Worm (Caenorhabditis elegans) whole organism, early embryonic: ENCODE measurements around the gene sma-10.

Experiments used
- B0310.2 ChIP-seq: sonication (generic microtip); optimal IDR thresholded peaks from 2 replicates; lab custom pipeline; 2016; ENCODE audit warnings: mild to moderate bottlenecking, missing genetic modification characterization, missing compliant biosample characterization
- F13C5.2 ChIP-seq: sonication (generic microtip); optimal IDR thresholded peaks from 2 replicates; lab custom pipeline; 2017; ENCODE audit warnings: mild to moderate bottlenecking, missing genetic modification characterization, inconsistent platforms, missing compliant biosample characterization
- aly-1 ChIP-seq: sonication (generic microtip); optimal IDR thresholded peaks from 2 replicates; lab custom pipeline; 2016; ENCODE audit warnings: missing genetic modification characterization, missing compliant biosample characterization
- ama-1 ChIP-seq: fragments of 150-350 bp; optimal IDR thresholded peaks from 2 replicates; lab custom pipeline; 2014
- ceh-13 ChIP-seq: fragments of 200-800 bp; sonication (Bioruptor generic); optimal IDR thresholded peaks from 2 replicates; lab custom pipeline; 2018; ENCODE audit warnings: mild to moderate bottlenecking, missing genetic modification characterization, missing compliant biosample characterization
- ceh-36 ChIP-seq: sonication (generic microtip); optimal IDR thresholded peaks from 2 replicates; lab custom pipeline; 2016; ENCODE audit warnings: missing genetic modification characterization, inconsistent platforms, missing compliant biosample characterization
- ets-7 ChIP-seq: sonication (generic microtip); optimal IDR thresholded peaks from 2 replicates; lab custom pipeline; 2016; ENCODE audit warnings: missing genotype, missing genetic modification characterization, missing compliant biosample characterization
- flt-1 ChIP-seq: fragments of 200-800 bp; sonication (Bioruptor generic); IDR thresholded peaks from 2 replicates; pipeline ENCODE4 v1.3.6; 2022; ENCODE audit warnings: missing genetic modification characterization, missing compliant biosample characterization
- hmbx-1 ChIP-seq: sonication (generic microtip); optimal IDR thresholded peaks from 2 replicates; lab custom pipeline; 2016; ENCODE audit warnings: mild to moderate bottlenecking, missing genetic modification characterization, missing compliant biosample characterization
- hmg-4 ChIP-seq: fragments of 200-800 bp; sonication (Bioruptor generic); optimal IDR thresholded peaks from 2 replicates; lab custom pipeline; 2018; ENCODE audit warnings: mild to moderate bottlenecking, missing genetic modification characterization, missing compliant biosample characterization
- hnd-1 ChIP-seq: sonication (generic microtip); optimal IDR thresholded peaks from 2 replicates; lab custom pipeline; 2016; ENCODE audit warnings: missing genetic modification characterization, missing compliant biosample characterization
- pes-1 ChIP-seq: fragments of 200-800 bp; sonication (Bioruptor generic); IDR thresholded peaks from 2 replicates; pipeline ENCODE4 v1.3.6; 2022; ENCODE audit warnings: missing genetic modification reagents, missing genetic modification characterization, missing compliant biosample characterization
- scrt-1 ChIP-seq: fragments of 200-800 bp; sonication (Bioruptor generic); IDR thresholded peaks from 2 replicates; pipeline ENCODE4 v1.3.6; 2022; ENCODE audit warnings: missing genetic modification characterization, missing compliant biosample characterization
- sea-1 ChIP-seq: fragments of 200-800 bp; sonication (Bioruptor generic); conservative IDR thresholded peaks from 2 replicates; pipeline ENCODE4 v1.3.6; 2022; ENCODE audit warnings: missing genetic modification characterization, missing compliant biosample characterization
- tbx-11 ChIP-seq: fragments of 200-800 bp; sonication (Bioruptor generic); IDR thresholded peaks from 2 replicates; pipeline ENCODE4 v1.3.6; 2022; ENCODE audit warnings: missing genetic modification characterization, missing compliant biosample characterization
- tbx-37 ChIP-seq: fragments of 200-800 bp; sonication (Bioruptor generic); conservative IDR thresholded peaks from 2 replicates; pipeline ENCODE4 v1.3.6; 2022; ENCODE audit warnings: missing genetic modification reagents, missing genetic modification characterization, missing compliant biosample characterization
- tra-4 ChIP-seq: sonication (generic microtip); optimal IDR thresholded peaks from 2 replicates; lab custom pipeline; 2017; ENCODE audit warnings: missing genetic modification characterization, missing compliant biosample characterization

Gene sma-10

DNA sequence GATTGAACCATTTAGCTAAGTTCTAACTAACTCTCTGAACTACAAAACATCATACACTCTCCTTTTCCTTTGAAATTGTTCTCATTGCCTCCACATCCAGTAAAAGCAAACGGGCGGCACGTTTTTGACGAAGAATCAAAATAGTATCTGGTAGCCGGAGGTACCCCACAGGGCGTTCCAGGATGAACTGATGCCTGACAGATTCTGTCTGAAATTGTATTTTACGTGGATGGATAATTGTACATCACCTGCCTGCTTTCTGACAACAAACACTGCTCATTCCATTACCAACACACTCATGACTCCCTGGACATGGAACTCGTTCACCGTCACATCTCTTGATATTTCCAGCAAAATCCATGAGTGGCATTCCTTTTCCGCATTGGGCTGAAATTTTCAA is 16.2 kb downstream of the sma-10 start:
- TF ChIP-seq ceh-13 (GFP tag; lab: Kevin White, UChicago) (no peak), hmbx-1 (no peak), hmg-4 (no peak), aly-1 (tag; lab: Kevin White, UChicago) (no peak), B0310.2 (tag; lab: Kevin White, UChicago) (no peak), tbx-11 (no peak), F13C5.2 (tag; lab: Kevin White, UChicago) (no peak), sea-1 (GFP tag; lab: Robert Waterston, UW) (no peak), tbx-37 (GFP tag; lab: Robert Waterston, UW) (no peak), pes-1 (GFP tag; lab: Robert Waterston, UW) (no peak), scrt-1 (no peak), ceh-36 (no peak), ama-1 (lab: Kevin White, UChicago) (no peak), ets-7 (tag; lab: Kevin White, UChicago) (no peak), hnd-1 (tag; lab: Kevin White, UChicago) (no peak), flt-1 (GFP tag; lab: Robert Waterston, UW) (no peak), tra-4 (tag; lab: Kevin White, UChicago) (no peak)

DNA sequence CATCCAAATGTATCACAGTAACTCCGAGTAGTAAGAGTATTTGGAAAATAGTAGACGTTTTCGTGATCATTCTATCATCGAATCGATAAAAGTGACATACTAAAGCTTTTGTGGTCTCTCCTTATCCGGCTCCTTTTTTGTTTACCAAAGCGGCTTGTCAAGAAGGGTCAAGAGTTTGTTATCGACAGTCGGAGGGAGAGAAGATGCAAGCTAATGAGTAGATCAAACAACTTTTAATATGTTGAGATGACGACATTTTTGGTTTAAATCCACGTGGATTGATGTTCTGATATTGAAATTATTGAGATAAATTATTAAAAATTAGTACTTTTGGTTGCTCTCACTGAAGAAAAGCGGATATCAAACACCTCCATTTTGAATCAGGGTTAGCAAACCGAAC is 17.1 kb downstream of the sma-10 start, which contains the start of gene T21D12.7:
Gene T21D12.7 (minus strand): TSS at position 101 of the 400 bp plus-strand sequence.
- no peak for TF ChIP-seq aly-1 (tag; lab: Kevin White, UChicago)
- no peak for TF ChIP-seq flt-1 (GFP tag; lab: Robert Waterston, UW)
- TF ChIP-seq pes-1 (GFP tag; lab: Robert Waterston, UW): no peak
- TF ChIP-seq ceh-36: no peak
- no peak for TF ChIP-seq tbx-37 (GFP tag; lab: Robert Waterston, UW)
- TF ChIP-seq F13C5.2 (tag; lab: Kevin White, UChicago): no peak
- TF ChIP-seq hmg-4: no peak
- no peak for TF ChIP-seq hnd-1 (tag; lab: Kevin White, UChicago)
- TF ChIP-seq ets-7 (tag; lab: Kevin White, UChicago): no peak
- no peak for TF ChIP-seq ama-1 (lab: Kevin White, UChicago)
- no peak for TF ChIP-seq scrt-1
- TF ChIP-seq hmbx-1: no peak
- no peak for TF ChIP-seq B0310.2 (tag; lab: Kevin White, UChicago)
- TF ChIP-seq tbx-11: no peak

DNA sequence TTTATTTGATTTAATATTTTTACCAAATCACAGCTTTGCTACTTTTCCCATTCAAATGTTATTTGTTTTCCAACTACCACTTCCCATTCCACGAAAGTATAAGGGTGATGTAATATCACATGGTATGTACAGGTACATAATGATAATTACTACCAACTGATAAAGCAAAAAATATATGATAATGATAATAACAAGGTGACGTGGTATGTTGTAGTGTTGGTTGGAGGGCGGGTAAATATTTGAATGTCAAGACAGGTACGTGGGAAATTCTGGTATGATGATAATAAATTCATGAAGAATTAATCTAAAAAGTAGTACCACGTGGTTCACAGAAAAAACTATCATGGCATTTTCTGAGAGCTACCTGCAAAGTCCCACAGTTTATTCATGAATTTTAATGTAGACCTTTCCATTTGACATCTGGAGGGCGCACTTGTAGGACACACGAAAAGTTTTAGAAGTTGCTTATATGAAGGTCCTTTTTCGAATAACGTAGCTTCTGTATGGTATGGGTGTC is 17.7 kb downstream of the sma-10 start:
- no peak for TF ChIP-seq F13C5.2 (tag; lab: Kevin White, UChicago)
- TF ChIP-seq scrt-1: no peak
- TF ChIP-seq ets-7 (tag; lab: Kevin White, UChicago): no peak
- no peak for TF ChIP-seq flt-1 (GFP tag; lab: Robert Waterston, UW)
- TF ChIP-seq tbx-37 (GFP tag; lab: Robert Waterston, UW): no peak
- no peak for TF ChIP-seq ama-1 (lab: Kevin White, UChicago)

DNA sequence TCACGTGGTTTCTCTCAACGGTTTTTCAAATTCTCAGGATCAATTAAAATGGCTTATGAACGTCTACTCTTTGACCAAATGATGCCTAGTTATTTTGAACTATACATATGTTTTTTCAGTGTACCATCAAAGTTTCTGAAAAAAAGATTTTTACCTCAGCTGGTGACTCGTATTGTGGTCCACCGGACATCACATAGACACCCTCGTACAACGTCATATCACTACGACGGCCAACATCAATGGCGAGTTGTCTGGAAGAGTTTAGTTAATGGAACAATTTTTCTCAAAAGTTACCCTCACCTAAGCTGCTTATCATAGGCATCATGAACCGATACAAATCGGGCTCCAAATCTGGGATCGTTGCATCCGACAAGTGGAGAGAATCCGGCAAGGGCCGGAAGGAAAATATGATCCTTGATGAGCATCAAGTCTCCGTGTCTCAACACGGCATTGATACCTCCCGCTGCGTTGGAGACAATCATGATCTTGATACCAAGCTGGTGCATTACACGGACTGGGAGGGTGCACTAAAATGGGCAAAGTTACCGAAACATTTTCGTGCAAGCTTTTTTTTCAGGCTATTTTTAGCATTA is 19.0 kb downstream of the sma-10 start:
- TF ChIP-seq tbx-37 (GFP tag; lab: Robert Waterston, UW) (no peak), ets-7 (tag; lab: Kevin White, UChicago) (no peak), tra-4 (tag; lab: Kevin White, UChicago) (no peak)

ce11 chrIV:293995-294700 is 19.9 kb downstream of the sma-10 start:
- TF ChIP-seq tbx-11 (no peak), pes-1 (GFP tag; lab: Robert Waterston, UW) (no peak), ceh-36 (no peak), scrt-1 (no peak), hmg-4 (no peak), hmbx-1 (no peak), ama-1 (lab: Kevin White, UChicago) (no peak), tra-4 (tag; lab: Kevin White, UChicago) (no peak), flt-1 (GFP tag; lab: Robert Waterston, UW) (no peak), aly-1 (tag; lab: Kevin White, UChicago) (no peak), sea-1 (GFP tag; lab: Robert Waterston, UW) (no peak), ets-7 (tag; lab: Kevin White, UChicago) (no peak), hnd-1 (tag; lab: Kevin White, UChicago) (no peak), B0310.2 (tag; lab: Kevin White, UChicago) (no peak), tbx-37 (GFP tag; lab: Robert Waterston, UW) (no peak), ceh-13 (GFP tag; lab: Kevin White, UChicago) (no peak), F13C5.2 (tag; lab: Kevin White, UChicago) (no peak)

ce11 chrIV:294737-295136 is 20.5 kb downstream of the sma-10 start:
- TF ChIP-seq ceh-13 (GFP tag; lab: Kevin White, UChicago): no peak
- TF ChIP-seq tbx-37 (GFP tag; lab: Robert Waterston, UW): no peak
- no peak for TF ChIP-seq tbx-11
- no peak for TF ChIP-seq scrt-1
- TF ChIP-seq hmbx-1: no peak
- TF ChIP-seq ets-7 (tag; lab: Kevin White, UChicago): no peak
- TF ChIP-seq flt-1 (GFP tag; lab: Robert Waterston, UW): no peak
- no peak for TF ChIP-seq hnd-1 (tag; lab: Kevin White, UChicago)
- no peak for TF ChIP-seq ama-1 (lab: Kevin White, UChicago)
- no peak for TF ChIP-seq hmg-4
- TF ChIP-seq B0310.2 (tag; lab: Kevin White, UChicago): no peak
- no peak for TF ChIP-seq sea-1 (GFP tag; lab: Robert Waterston, UW)
- no peak for TF ChIP-seq ceh-36
- no peak for TF ChIP-seq tra-4 (tag; lab: Kevin White, UChicago)
- no peak for TF ChIP-seq F13C5.2 (tag; lab: Kevin White, UChicago)
- TF ChIP-seq aly-1 (tag; lab: Kevin White, UChicago): no peak
- TF ChIP-seq pes-1 (GFP tag; lab: Robert Waterston, UW): no peak
